Worm (Caenorhabditis elegans): ENCODE data around the gene T08G5.3.

DNA sequence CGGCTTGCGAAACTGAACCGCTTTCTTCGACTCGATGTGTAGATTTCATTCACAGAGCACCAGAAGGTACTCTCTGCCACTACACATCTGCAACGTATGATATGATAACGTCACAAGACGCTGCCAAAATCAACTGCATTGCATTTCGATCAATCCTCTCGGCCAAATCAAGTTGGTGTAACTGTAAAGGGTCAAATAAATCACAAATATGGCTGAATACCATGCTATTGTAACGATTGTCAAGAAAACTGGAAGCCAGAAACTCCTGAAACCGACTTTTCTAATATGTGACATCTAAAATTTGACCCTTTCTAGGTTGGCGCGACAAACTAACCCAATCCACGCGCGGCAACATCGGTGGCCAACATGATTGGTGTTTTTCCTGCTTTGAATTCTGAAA is 17.3 kb downstream of the T08G5.3 start:
- TF ChIP-seq pax-1 (tag; optimal IDR thresholded peaks at IDR 0.05) (no peak), hlh-6 (tag; optimal IDR thresholded peaks at IDR 0.05) (no peak), pha-4 (tag; optimal IDR thresholded peaks at IDR 0.05) (no peak), ceh-34 (tag; optimal IDR thresholded peaks at IDR 0.05) (no peak)
